Worm (Caenorhabditis elegans) whole organism, mixed stage, embryonic: ENCODE measurements around the gene fbxa-26.

Experiments
- drap-1 ChIP-seq: fragments of 200-800 bp; sonication (Bioruptor generic); optimal IDR thresholded peaks from 3 replicates; lab custom pipeline; 2018; ENCODE audit warnings: mild to moderate bottlenecking, missing genetic modification characterization, missing compliant biosample characterization
- elt-1 ChIP-seq: sonication (generic microtip); optimal IDR thresholded peaks from 2 replicates; lab custom pipeline; 2017; ENCODE audit warnings: missing genetic modification characterization, mild to moderate bottlenecking, missing compliant biosample characterization, antibody characterized with exemption, moderate library complexity, borderline replicate concordance; ENCODE audit not compliant: insufficient read depth
- ham-2 ChIP-seq: fragments of 200-800 bp; sonication (Bioruptor generic); optimal IDR thresholded peaks from 2 replicates; lab custom pipeline; 2018; ENCODE audit warnings: mild to moderate bottlenecking, missing genetic modification characterization, missing compliant biosample characterization
- lin-13 ChIP-seq: fragments of 150-350 bp; optimal IDR thresholded peaks from 2 replicates; lab custom pipeline; 2014; ENCODE audit warnings: missing biosample characterization, missing genetic modification characterization
- lsy-2 ChIP-seq: fragments of 150-350 bp; optimal IDR thresholded peaks from 2 replicates; lab custom pipeline; 2014; ENCODE audit warnings: missing biosample characterization, missing genetic modification characterization
- mab-5 ChIP-seq: fragments of 150-350 bp; optimal IDR thresholded peaks from 2 replicates; lab custom pipeline; 2014; ENCODE audit warnings: missing biosample characterization, missing genetic modification characterization
- nhr-12 ChIP-seq: fragments of 150-350 bp; optimal IDR thresholded peaks from 2 replicates; lab custom pipeline; 2014; ENCODE audit warnings: missing biosample characterization, missing genetic modification characterization
- nhr-237 ChIP-seq: fragments of 150-350 bp; optimal IDR thresholded peaks from 2 replicates; lab custom pipeline; 2014; ENCODE audit warnings: missing biosample characterization, missing genetic modification characterization
- nhr-76 ChIP-seq: sonication (generic microtip); optimal IDR thresholded peaks from 2 replicates; lab custom pipeline; 2017; ENCODE audit warnings: missing biosample characterization, missing genetic modification characterization
- pha-4 ChIP-seq: fragments of 150-350 bp; optimal IDR thresholded peaks from 2 replicates; lab custom pipeline; 2018; ENCODE audit warnings: missing biosample characterization, missing genetic modification reagents, missing genetic modification characterization
- sem-2 ChIP-seq: fragments of 200-800 bp; sonication (Bioruptor generic); optimal IDR thresholded peaks from 2 replicates; lab custom pipeline; 2018; ENCODE audit warnings: mild to moderate bottlenecking, missing genetic modification characterization, missing compliant biosample characterization
- snpc-4 ChIP-seq: fragments of 150-350 bp; optimal IDR thresholded peaks from 2 replicates; lab custom pipeline; 2014; ENCODE audit warnings: missing biosample characterization, missing genetic modification characterization
- unc-62 ChIP-seq: fragments of 150-350 bp; optimal IDR thresholded peaks from 2 replicates; lab custom pipeline; 2014; ENCODE audit warnings: missing biosample characterization, missing genetic modification reagents, missing genetic modification characterization
- ztf-11 ChIP-seq: fragments of 150-350 bp; optimal IDR thresholded peaks from 2 replicates; lab custom pipeline; 2014; ENCODE audit warnings: missing biosample characterization, missing genetic modification characterization

- TF ChIP-seq drap-1 (GFP tag; lab: Kevin White, UChicago), result no peak
- no peak for TF ChIP-seq pha-4
- TF ChIP-seq unc-62, result no peak
- no peak for TF ChIP-seq snpc-4 (tag; lab: Kevin White, UChicago)
- TF ChIP-seq lsy-2, result no peak
- TF ChIP-seq sem-2, result no peak
- no peak for TF ChIP-seq nhr-12 (tag; lab: Kevin White, UChicago)
- no peak for TF ChIP-seq lin-13 (tag; lab: Kevin White, UChicago)
- no peak for TF ChIP-seq nhr-76
- no peak for TF ChIP-seq mab-5 (tag; lab: Kevin White, UChicago)
- no peak for TF ChIP-seq ztf-11 (tag; lab: Kevin White, UChicago)
- TF ChIP-seq nhr-237 (tag; lab: Kevin White, UChicago), result no peak
- TF ChIP-seq elt-1 (tag; lab: Kevin White, UChicago), result no peak
- TF ChIP-seq ham-2 (GFP tag; lab: Kevin White, UChicago), result no peak
Observed at ce11 chrIII:1374355-1374807, 32.1 kb upstream of the fbxa-26 start, which contains the start of gene Y82E9BR.20.
